Worm (Caenorhabditis elegans) whole organism, L2 larva: ENCODE results near the gene F36H12.5.
"Not testable (repeated sequence)": the region's sequence is repeated elsewhere in the genome, so short reads cannot be mapped to it uniquely, and the experiment has no call there.

Source experiments
- F13H6.1 ChIP-seq: sonication (generic microtip); optimal IDR thresholded peaks from 2 replicates; lab custom pipeline; 2016; ENCODE audit warnings: missing genetic modification characterization, missing compliant biosample characterization
- R02D3.7 ChIP-seq: fragments of 150-350 bp; optimal IDR thresholded peaks from 2 replicates; lab custom pipeline; 2014; ENCODE audit warnings: missing biosample characterization, missing genetic modification characterization
- ZK546.5 ChIP-seq: sonication (generic microtip); optimal IDR thresholded peaks from 2 replicates; lab custom pipeline; 2017; ENCODE audit warnings: missing biosample characterization, missing genetic modification characterization
- alr-1 ChIP-seq: fragments of 150-350 bp; optimal IDR thresholded peaks from 2 replicates; lab custom pipeline; 2014; ENCODE audit warnings: missing biosample characterization, missing genetic modification characterization
- aly-2 ChIP-seq: fragments of 150-350 bp; optimal IDR thresholded peaks from 2 replicates; lab custom pipeline; 2014; ENCODE audit warnings: missing biosample characterization, missing genetic modification characterization
- ama-1 ChIP-seq: fragments of 150-350 bp; optimal IDR thresholded peaks from 2 replicates; lab custom pipeline; 2018; ENCODE audit warnings: inconsistent platforms
- blmp-1 ChIP-seq: sonication (generic microtip); optimal IDR thresholded peaks from 2 replicates; lab custom pipeline; 2017; ENCODE audit warnings: missing genetic modification characterization, mild to moderate bottlenecking, missing compliant biosample characterization, antibody characterized with exemption, moderate library complexity; ENCODE audit not compliant: insufficient read depth
- ceh-16 ChIP-seq: fragments of 150-350 bp; optimal IDR thresholded peaks from 2 replicates; lab custom pipeline; 2014; ENCODE audit warnings: missing biosample characterization, missing genetic modification characterization
- crh-2 ChIP-seq: sonication (generic microtip); optimal IDR thresholded peaks from 2 replicates; lab custom pipeline; 2017; ENCODE audit warnings: missing biosample characterization, missing genetic modification characterization
- egl-27 ChIP-seq: sonication (generic microtip); optimal IDR thresholded peaks from 3 replicates; lab custom pipeline; 2017; ENCODE audit warnings: missing biosample characterization, missing genetic modification reagents, missing genetic modification characterization
- fos-1 ChIP-seq: fragments of 150-350 bp; optimal IDR thresholded peaks from 2 replicates; lab custom pipeline; 2014; ENCODE audit warnings: missing biosample characterization, missing genetic modification characterization
- gmeb-1 ChIP-seq: fragments of 150-350 bp; optimal IDR thresholded peaks from 2 replicates; lab custom pipeline; 2014; ENCODE audit warnings: missing biosample characterization, missing genetic modification characterization
- lin-11 ChIP-seq: fragments of 150-350 bp; sonication (generic microtip); optimal IDR thresholded peaks from 2 replicates; lab custom pipeline; 2014; ENCODE audit warnings: missing biosample characterization, missing genetic modification characterization, inconsistent platforms, mixed read lengths
- lin-39 ChIP-seq: fragments of 150-350 bp; optimal IDR thresholded peaks from 2 replicates; lab custom pipeline; 2014; ENCODE audit warnings: missing biosample characterization, missing genetic modification reagents, missing genetic modification characterization
- mab-5 ChIP-seq: fragments of 150-350 bp; optimal IDR thresholded peaks from 2 replicates; lab custom pipeline; 2014; ENCODE audit warnings: missing biosample characterization, missing genetic modification characterization
- mdl-1 ChIP-seq, 2 experiments: fragments of 150-350 bp in 1 of 2; sonication (generic microtip) in 1 of 2; optimal IDR thresholded peaks; 2 replicates each; lab custom pipeline; 2017; ENCODE audit warnings: missing biosample characterization in 2 of 2, missing genetic modification characterization in 2 of 2
- nhr-21 ChIP-seq: fragments of 150-350 bp; optimal IDR thresholded peaks from 2 replicates; lab custom pipeline; 2014; ENCODE audit warnings: missing biosample characterization, missing genetic modification characterization
- nhr-23 ChIP-seq: fragments of 150-350 bp; optimal IDR thresholded peaks from 2 replicates; lab custom pipeline; 2014; ENCODE audit warnings: missing biosample characterization, missing genetic modification reagents, missing genetic modification characterization
- nhr-237 ChIP-seq: fragments of 150-350 bp; optimal IDR thresholded peaks from 2 replicates; lab custom pipeline; 2014; ENCODE audit warnings: missing biosample characterization, missing genetic modification characterization
- nhr-25 ChIP-seq: fragments of 150-350 bp; sonication (generic microtip); optimal IDR thresholded peaks from 3 replicates; lab custom pipeline; 2014; ENCODE audit warnings: missing biosample characterization, missing genetic modification characterization
- nhr-6 ChIP-seq: fragments of 150-350 bp; optimal IDR thresholded peaks from 2 replicates; lab custom pipeline; 2014; ENCODE audit warnings: missing biosample characterization, missing genetic modification characterization
- nhr-77 ChIP-seq: fragments of 150-350 bp; optimal IDR thresholded peaks from 2 replicates; lab custom pipeline; 2014; ENCODE audit warnings: missing biosample characterization, missing genetic modification characterization
- peb-1 ChIP-seq: fragments of 150-350 bp; optimal IDR thresholded peaks from 2 replicates; lab custom pipeline; 2014; ENCODE audit warnings: missing biosample characterization, missing genetic modification characterization
- skn-1 ChIP-seq: sonication (generic microtip); optimal IDR thresholded peaks from 2 replicates; lab custom pipeline; 2017; ENCODE audit warnings: missing biosample characterization, missing genetic modification characterization
- sma-3 ChIP-seq: sonication (generic microtip); optimal IDR thresholded peaks from 2 replicates; lab custom pipeline; 2016; ENCODE audit warnings: missing genetic modification reagents, missing genetic modification characterization, missing compliant biosample characterization
- sma-9 ChIP-seq, 2 experiments: fragments of 150-350 bp in 1 of 2; sonication (generic microtip) in 1 of 2; optimal IDR thresholded peaks; 2 replicates each; lab custom pipeline; 2014 to 2016; ENCODE audit warnings: missing genetic modification characterization in 2 of 2, mild to moderate bottlenecking in 1 of 2, missing biosample characterization in 1 of 2, missing compliant biosample characterization in 1 of 2, missing genetic modification reagents in 1 of 2, moderate library complexity in 1 of 2
- snpc-4 ChIP-seq: fragments of 150-350 bp; optimal IDR thresholded peaks from 2 replicates; lab custom pipeline; 2014; ENCODE audit warnings: missing biosample characterization, missing genetic modification characterization
- unc-55 ChIP-seq: fragments of 150-350 bp; sonication (generic microtip); optimal IDR thresholded peaks from 3 replicates; lab custom pipeline; 2014; ENCODE audit warnings: missing biosample characterization, missing genetic modification reagents, missing genetic modification characterization
- unc-62 ChIP-seq: fragments of 150-350 bp; optimal IDR thresholded peaks from 2 replicates; lab custom pipeline; 2014; ENCODE audit warnings: missing biosample characterization, missing genetic modification reagents, missing genetic modification characterization
- ztf-4 ChIP-seq: fragments of 150-350 bp; optimal IDR thresholded peaks from 2 replicates; lab custom pipeline; 2014; ENCODE audit warnings: missing biosample characterization, missing genetic modification characterization

The F36H12.5 gene

ce11 chrIV:5313011-5313410, 46.4 kb downstream of the F36H12.5 start, which contains the start of the genes msp-59 and ZK354.2:
TSS of gene msp-59 (minus strand) at chrIV:5313111.
TSS of gene ZK354.2 (plus strand) at chrIV:5313405.
- TF ChIP-seq nhr-23, crh-2, lin-11 (tag; lab: Kevin White, UChicago): not testable (repeated sequence)

ce11 chrIV:5316223-5316622, 49.6 kb downstream of the F36H12.5 start, which contains the start of gene msp-65:
TSS of gene msp-65 (plus strand) at chrIV:5316523.
- TF ChIP-seq ceh-16 (tag; lab: Kevin White, UChicago); alr-1 (tag; lab: Kevin White, UChicago); sma-3 (GFP tag; lab: Kevin White, UChicago): not testable (repeated sequence)

ce11 chrIV:5317106-5317505, 50.5 kb downstream of the F36H12.5 start:
- TF ChIP-seq crh-2 (tag; lab: Kevin White, UChicago) = peak; percentile 25
- TF ChIP-seq nhr-6 (tag; lab: Kevin White, UChicago) = peak; percentile 27
- TF ChIP-seq skn-1 (tag; lab: Kevin White, UChicago) = no peak
- TF ChIP-seq ztf-4 (tag; lab: Kevin White, UChicago) = no peak
- no peak for TF ChIP-seq unc-55
- no peak for TF ChIP-seq unc-62 (GFP tag; lab: Kevin White, UChicago)
- TF ChIP-seq lin-39 (tag; lab: Kevin White, UChicago) = no peak
- TF ChIP-seq blmp-1 (tag; lab: Kevin White, UChicago) = no peak
- peak; percentile 27 for TF ChIP-seq sma-9 (GFP tag; optimal IDR thresholded peaks at IDR 0.05; lab: Kevin White, UChicago)
- no peak for TF ChIP-seq sma-9 (tag; optimal IDR thresholded peaks at IDR 0.05; lab: Kevin White, UChicago)
- peak; percentile 95 for TF ChIP-seq snpc-4 (tag; lab: Kevin White, UChicago)
- no peak for TF ChIP-seq peb-1
- TF ChIP-seq nhr-21 (tag; lab: Kevin White, UChicago) = peak; percentile 16
- TF ChIP-seq ZK546.5 (tag; lab: Kevin White, UChicago) = no peak
- TF ChIP-seq nhr-237 = no peak
- TF ChIP-seq egl-27 (tag; lab: Kevin White, UChicago) = no peak
- peak; percentile 5 for TF ChIP-seq F13H6.1 (tag; lab: Kevin White, UChicago)
- no peak for TF ChIP-seq nhr-77 (tag; lab: Kevin White, UChicago)
- peak; percentile 2 for TF ChIP-seq fos-1 (tag; lab: Kevin White, UChicago)
- no peak for TF ChIP-seq mdl-1 (tag; optimal IDR thresholded peaks at IDR 0.05; lab: Kevin White, UChicago)
- TF ChIP-seq R02D3.7 (tag; lab: Kevin White, UChicago) = no peak
- no peak for TF ChIP-seq nhr-25 (tag; lab: Kevin White, UChicago)
- TF ChIP-seq aly-2 = no peak
- TF ChIP-seq sma-3 (GFP tag; lab: Kevin White, UChicago) = peak; percentile 63
- TF ChIP-seq gmeb-1 (tag; lab: Kevin White, UChicago) = peak; percentile 58
- peak; percentile 87 for TF ChIP-seq ama-1 (lab: Kevin White, UChicago)
- TF ChIP-seq mab-5 (tag; lab: Kevin White, UChicago) = no peak
